Worm (Caenorhabditis elegans) whole organism, L1 larva: Measurements from ENCODE around the gene F58D12.3.

Experiments used
- ama-1 ChIP-seq: fragments of 150-350 bp; optimal IDR thresholded peaks from 2 replicates; lab custom pipeline; 2014
- egl-27 ChIP-seq, 2 experiments: fragments of 150-350 bp in 1 of 2; sonication (generic microtip); optimal IDR thresholded peaks; 3 replicates each; lab custom pipeline; 2017 to 2018; ENCODE audit warnings: missing biosample characterization in 2 of 2, missing genetic modification characterization in 2 of 2, missing genetic modification reagents in 2 of 2

DNA sequence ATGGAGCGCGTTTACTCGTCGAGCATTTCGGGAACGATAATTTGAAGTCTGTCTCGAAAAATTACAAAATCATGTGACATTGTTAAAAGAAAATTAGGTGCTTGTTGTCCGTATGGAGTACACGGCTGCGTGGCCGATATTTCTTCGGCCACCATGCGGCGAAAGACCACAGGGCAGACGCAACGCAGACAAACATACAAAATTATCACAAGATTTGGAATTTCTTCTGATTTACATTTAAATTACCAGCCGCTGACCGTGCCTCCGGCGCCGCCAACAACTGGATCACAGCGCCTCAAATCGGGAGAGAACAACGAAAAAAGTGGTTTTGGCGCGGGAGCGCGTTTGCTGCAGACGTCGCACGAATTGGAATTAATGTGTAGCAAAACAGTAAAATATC lies 2.5 kb upstream of the F58D12.3 start:
- peak; percentile 2 for TF ChIP-seq ama-1 (lab: Kevin White, UChicago)
- peak in 1 of 2 experiments; percentile 4 for TF ChIP-seq egl-27 (tag; optimal IDR thresholded peaks at IDR 0.05; lab: Kevin White, UChicago)
